Worm (Caenorhabditis elegans) whole organism, L4 larva: ENCODE measurements around the gene F56A8.9.

Source experiments
- D1046.2 ChIP-seq: fragments of 200-800 bp; sonication (Bioruptor generic); IDR thresholded peaks from 2 replicates; pipeline ENCODE4 v1.3.6; 2022; ENCODE audit warnings: missing genetic modification characterization, missing compliant biosample characterization
- F10B5.3 ChIP-seq: sonication (generic microtip); optimal IDR thresholded peaks from 2 replicates; lab custom pipeline; 2016; ENCODE audit warnings: mild to moderate bottlenecking, missing genetic modification characterization, missing compliant biosample characterization
- F26F4.8 ChIP-seq: fragments of 200-800 bp; sonication (Bioruptor generic); conservative IDR thresholded peaks from 2 replicates; pipeline ENCODE4 v1.3.6; 2022; ENCODE audit warnings: missing genetic modification characterization, missing compliant biosample characterization
- F49E8.2 ChIP-seq: sonication (generic microtip); optimal IDR thresholded peaks from 2 replicates; lab custom pipeline; 2016; ENCODE audit warnings: missing compliant biosample characterization, mild to moderate bottlenecking, missing genetic modification characterization, borderline replicate concordance
- T20F7.1 ChIP-seq: fragments of 200-800 bp; sonication (Bioruptor generic); optimal IDR thresholded peaks from 2 replicates; lab custom pipeline; 2018; ENCODE audit warnings: mild to moderate bottlenecking, missing genetic modification characterization, missing compliant biosample characterization
- T26A8.4 ChIP-seq: fragments of 200-800 bp; sonication (Bioruptor generic); IDR thresholded peaks from 2 replicates; pipeline ENCODE4 v1.3.6; 2022; ENCODE audit warnings: missing genetic modification characterization, missing compliant biosample characterization
- Y5F2A.4 ChIP-seq: fragments of 200-800 bp; sonication (Bioruptor generic); optimal IDR thresholded peaks from 2 replicates; lab custom pipeline; 2018; ENCODE audit warnings: mild to moderate bottlenecking, missing genetic modification characterization, missing compliant biosample characterization
- ZK337.2 ChIP-seq: fragments of 200-800 bp; sonication (Bioruptor generic); IDR thresholded peaks from 2 replicates; pipeline ENCODE4 v1.3.6; 2022; ENCODE audit warnings: missing genetic modification reagents, missing genetic modification characterization, missing compliant biosample characterization
- ZK546.5 ChIP-seq, 2 experiments: sonication (generic microtip); optimal IDR thresholded peaks; 2 replicates each; lab custom pipeline; 2017; ENCODE audit warnings: missing biosample characterization in 2 of 2, missing genetic modification characterization in 2 of 2
- aha-1 ChIP-seq: fragments of 150-350 bp; peaks from one replicate; lab custom pipeline; 2014; ENCODE audit warnings: missing biosample characterization, missing genetic modification characterization
- arid-1 ChIP-seq: fragments of 200-800 bp; sonication (Bioruptor generic); conservative IDR thresholded peaks from 2 replicates; pipeline ENCODE4 v1.3.6; 2022; ENCODE audit warnings: missing genetic modification reagents, missing genetic modification characterization, missing compliant biosample characterization
- ceh-28 ChIP-seq: fragments of 150-350 bp; optimal IDR thresholded peaks from 2 replicates; lab custom pipeline; 2014; ENCODE audit warnings: missing biosample characterization, missing genetic modification reagents, missing genetic modification characterization
- ceh-44 ChIP-seq: fragments of 200-800 bp; sonication (Bioruptor generic); IDR thresholded peaks from 2 replicates; pipeline ENCODE4 v1.3.6; 2022; ENCODE audit warnings: missing genetic modification reagents, missing genetic modification characterization, missing compliant biosample characterization
- ctbp-1 ChIP-seq: fragments of 200-800 bp; sonication (Bioruptor generic); IDR thresholded peaks from 2 replicates; pipeline ENCODE4 v1.3.6; 2022; ENCODE audit warnings: missing genetic modification reagents, missing genetic modification characterization, missing compliant biosample characterization
- daf-12 ChIP-seq: fragments of 150-350 bp; optimal IDR thresholded peaks from 2 replicates; lab custom pipeline; 2014; ENCODE audit warnings: missing biosample characterization, missing genetic modification reagents, missing genetic modification characterization
- daf-16 ChIP-seq, 3 experiments: sonication (generic microtip); optimal IDR thresholded peaks; 2 replicates each; lab custom pipeline; 2016 to 2017; ENCODE audit warnings: missing genetic modification characterization in 3 of 3, missing genetic modification reagents in 3 of 3, mild to moderate bottlenecking in 2 of 3, missing compliant biosample characterization in 2 of 3, missing biosample characterization in 1 of 3, moderate library complexity in 1 of 3
- dve-1 ChIP-seq: sonication (generic microtip); optimal IDR thresholded peaks from 2 replicates; lab custom pipeline; 2017; ENCODE audit warnings: antibody characterized with exemption, mild to moderate bottlenecking, missing genetic modification characterization, missing compliant biosample characterization; ENCODE audit not compliant: insufficient read depth
- egl-43 ChIP-seq: fragments of 200-800 bp; sonication (Bioruptor generic); IDR thresholded peaks from 2 replicates; pipeline ENCODE4 v1.3.6; 2022; ENCODE audit warnings: missing genetic modification reagents, missing genetic modification characterization, missing compliant biosample characterization
- hif-1 ChIP-seq, 2 experiments: sonication (generic microtip); optimal IDR thresholded peaks; 2 replicates each; lab custom pipeline; 2016 to 2017; ENCODE audit warnings: missing compliant biosample characterization in 2 of 2, missing genetic modification characterization in 2 of 2, missing genetic modification reagents in 2 of 2, missing genotype in 2 of 2, mild to moderate bottlenecking in 1 of 2
- hlh-30 ChIP-seq: sonication (generic microtip); optimal IDR thresholded peaks from 2 replicates; lab custom pipeline; 2017; ENCODE audit warnings: antibody characterized with exemption, mild to moderate bottlenecking, missing genetic modification characterization, missing compliant biosample characterization; ENCODE audit not compliant: insufficient read depth
- hmg-1.1 ChIP-seq: fragments of 200-800 bp; sonication (Bioruptor generic); IDR thresholded peaks from 2 replicates; pipeline ENCODE4 v1.3.6; 2022; ENCODE audit warnings: missing genetic modification reagents, missing genetic modification characterization, missing compliant biosample characterization
- jun-1 ChIP-seq: fragments of 150-350 bp; optimal IDR thresholded peaks from 2 replicates; lab custom pipeline; 2014; ENCODE audit warnings: missing biosample characterization, missing genetic modification reagents, missing genetic modification characterization
- lin-1 ChIP-seq: fragments of 200-800 bp; sonication (Bioruptor generic); IDR thresholded peaks from 2 replicates; pipeline ENCODE4 v1.3.6; 2022; ENCODE audit warnings: missing genetic modification reagents, missing genetic modification characterization, missing compliant biosample characterization
- lin-13 ChIP-seq: fragments of 150-350 bp; optimal IDR thresholded peaks from 2 replicates; lab custom pipeline; 2014; ENCODE audit warnings: missing biosample characterization, missing genetic modification reagents, missing genetic modification characterization
- lin-15B ChIP-seq: fragments of 150-350 bp; sonication (generic microtip); optimal IDR thresholded peaks from 3 replicates; lab custom pipeline; 2014; ENCODE audit warnings: missing biosample characterization, missing genetic modification characterization
- lin-29 ChIP-seq: fragments of 200-800 bp; sonication (Bioruptor generic); IDR thresholded peaks from 2 replicates; pipeline ENCODE4 v1.3.6; 2022; ENCODE audit warnings: missing genetic modification reagents, missing genetic modification characterization, missing compliant biosample characterization
- lsy-2 ChIP-seq, 2 experiments: fragments of 150-350 bp in 1 of 2; sonication (generic microtip) in 1 of 2; optimal IDR thresholded peaks; 2 replicates each; lab custom pipeline; 2014 to 2017; ENCODE audit warnings: missing biosample characterization in 2 of 2, missing genetic modification characterization in 2 of 2
- madf-5 ChIP-seq, 2 experiments: fragments of 200-800 bp; sonication (Bioruptor generic); IDR thresholded peaks; 2 replicates each; pipeline ENCODE4 v1.3.6; 2022; ENCODE audit warnings: missing compliant biosample characterization in 2 of 2, missing genetic modification characterization in 2 of 2
- mes-2 ChIP-seq: sonication (generic microtip); optimal IDR thresholded peaks from 2 replicates; lab custom pipeline; 2016; ENCODE audit warnings: missing genotype, mild to moderate bottlenecking, missing genetic modification characterization, missing compliant biosample characterization; ENCODE audit not compliant: poor library complexity, severe bottlenecking
- mxl-2 ChIP-seq: fragments of 200-800 bp; sonication (Bioruptor generic); conservative IDR thresholded peaks from 2 replicates; pipeline ENCODE4 v1.3.6; 2022; ENCODE audit warnings: missing genetic modification reagents, missing genetic modification characterization, missing compliant biosample characterization
- nhr-102 ChIP-seq: sonication (generic microtip); optimal IDR thresholded peaks from 2 replicates; lab custom pipeline; 2016; ENCODE audit warnings: mild to moderate bottlenecking, missing genetic modification characterization, moderate library complexity, missing compliant biosample characterization
- nhr-111 ChIP-seq: fragments of 200-800 bp; sonication (Bioruptor generic); optimal IDR thresholded peaks from 2 replicates; lab custom pipeline; 2018; ENCODE audit warnings: mild to moderate bottlenecking, missing genetic modification characterization, missing compliant biosample characterization
- nhr-28 ChIP-seq: fragments of 150-350 bp; optimal IDR thresholded peaks from 2 replicates; lab custom pipeline; 2014; ENCODE audit warnings: missing biosample characterization, missing genetic modification characterization
- nhr-41 ChIP-seq: fragments of 200-800 bp; sonication (Bioruptor generic); IDR thresholded peaks from 2 replicates; pipeline ENCODE4 v1.3.6; 2022; ENCODE audit warnings: missing genetic modification reagents, missing genetic modification characterization, missing compliant biosample characterization
- nhr-48 ChIP-seq: sonication (generic microtip); optimal IDR thresholded peaks from 2 replicates; lab custom pipeline; 2016; ENCODE audit warnings: mild to moderate bottlenecking, missing genetic modification characterization, missing compliant biosample characterization
- php-3 ChIP-seq: fragments of 200-800 bp; sonication (Bioruptor generic); IDR thresholded peaks from 2 replicates; pipeline ENCODE4 v1.3.6; 2022; ENCODE audit warnings: missing genetic modification reagents, missing genetic modification characterization, missing compliant biosample characterization
- rbr-2 ChIP-seq: sonication (generic microtip); optimal IDR thresholded peaks from 2 replicates; lab custom pipeline; 2016; ENCODE audit warnings: missing genotype, missing genetic modification characterization, missing compliant biosample characterization
- sdz-12 ChIP-seq: fragments of 200-800 bp; sonication (Bioruptor generic); optimal IDR thresholded peaks from 2 replicates; lab custom pipeline; 2018; ENCODE audit warnings: mild to moderate bottlenecking, missing genetic modification characterization, missing compliant biosample characterization
- snpc-1.2 ChIP-seq: fragments of 200-800 bp; sonication (Bioruptor generic); IDR thresholded peaks from 2 replicates; pipeline ENCODE4 v1.3.6; 2022; ENCODE audit warnings: missing genetic modification reagents, missing genetic modification characterization, missing compliant biosample characterization
- spr-1 ChIP-seq: sonication (generic microtip); optimal IDR thresholded peaks from 2 replicates; lab custom pipeline; 2016; ENCODE audit warnings: mild to moderate bottlenecking, missing genetic modification characterization, missing compliant biosample characterization
- spr-3 ChIP-seq: fragments of 200-800 bp; sonication (Bioruptor generic); optimal IDR thresholded peaks from 2 replicates; lab custom pipeline; 2018; ENCODE audit warnings: mild to moderate bottlenecking, missing genetic modification characterization, missing compliant biosample characterization
- unc-62 ChIP-seq, 3 experiments: fragments of 150-350 bp in 1 of 3; sonication (generic microtip); optimal IDR thresholded peaks in 2 of 3; peaks in 1 of 3; 1 replicate in 1 of 3; 2 replicates in 2 of 3; lab custom pipeline; 2014 to 2017; ENCODE audit warnings: missing biosample characterization in 3 of 3, missing genetic modification characterization in 3 of 3, missing genetic modification reagents in 3 of 3, missing genotype in 1 of 3
- zip-11 ChIP-seq: fragments of 200-800 bp; sonication (Bioruptor generic); IDR thresholded peaks from 2 replicates; pipeline ENCODE4 v1.3.6; 2022; ENCODE audit warnings: missing genetic modification characterization, missing compliant biosample characterization
- zip-2 ChIP-seq: fragments of 150-350 bp; optimal IDR thresholded peaks from 2 replicates; lab custom pipeline; 2014; ENCODE audit warnings: missing biosample characterization, missing genetic modification characterization
- ztf-11 ChIP-seq: fragments of 150-350 bp; optimal IDR thresholded peaks from 2 replicates; lab custom pipeline; 2014; ENCODE audit warnings: missing biosample characterization, missing genetic modification characterization

F56A8.9 gene

ce11 chrIII:13216488-13217016 lies 37.9 kb upstream of the F56A8.9 start:
- no peak for TF ChIP-seq sdz-12
- TF ChIP-seq Y5F2A.4 (GFP tag; lab: Kevin White, UChicago) = no peak

- TF ChIP-seq F26F4.8 (GFP tag; lab: Robert Waterston, UW) (no peak), ctbp-1 (GFP tag; lab: Robert Waterston, UW) (no peak), mes-2 (tag; lab: Kevin White, UChicago) (no peak), rbr-2 (tag; lab: Kevin White, UChicago) (no peak), lin-13 (GFP tag; lab: Kevin White, UChicago) (no peak), zip-11 (no peak), aha-1 (tag; lab: Kevin White, UChicago) (peak; percentile 40)
Observed at ce11 chrIII:13222772-13223171, 31.7 kb upstream of the F56A8.9 start, which contains the start of gene Y43F4A.1. Gene Y43F4A.1, plus strand, starts transcription at chrIII:13223072.

ce11 chrIII:13224395-13224794 lies 30.1 kb upstream of the F56A8.9 start:
- peak; percentile 73 for TF ChIP-seq hlh-30
- no peak for TF ChIP-seq nhr-102 (tag; lab: Kevin White, UChicago)
- TF ChIP-seq mxl-2 (GFP tag; lab: Robert Waterston, UW) = no peak
- TF ChIP-seq ceh-44 (GFP tag; lab: Robert Waterston, UW) = no peak
- peak; percentile 62 for TF ChIP-seq hmg-1.1 (GFP tag; lab: Robert Waterston, UW)
- TF ChIP-seq daf-12 (tag; lab: Kevin White, UChicago) = no peak
- TF ChIP-seq T26A8.4 = no peak
- TF ChIP-seq T20F7.1 = no peak
- no peak; the same call in 1 of the 2 replicates for TF ChIP-seq ZK337.2
- no peak for TF ChIP-seq egl-43 (GFP tag; lab: Robert Waterston, UW)
- TF ChIP-seq php-3 (GFP tag; lab: Robert Waterston, UW) = no peak
- no peak for TF ChIP-seq aha-1 (tag; lab: Kevin White, UChicago)
- no peak for TF ChIP-seq F49E8.2 (tag; lab: Kevin White, UChicago)
- no peak for TF ChIP-seq zip-11
- peak in 1 of 2 experiments; percentile 14 for TF ChIP-seq lsy-2 (tag; optimal IDR thresholded peaks at IDR 0.05; lab: Kevin White, UChicago)
- TF ChIP-seq D1046.2 (GFP tag; lab: Robert Waterston, UW) = peak; percentile 36; the same call in 1 of the 2 replicates
- no peak for TF ChIP-seq ztf-11
- TF ChIP-seq lin-29 (GFP tag; lab: Robert Waterston, UW) = no peak
- peak; percentile 35; the same call in 1 of the 2 replicates for TF ChIP-seq lin-1 (GFP tag; lab: Robert Waterston, UW)
- peak; percentile 29 for TF ChIP-seq dve-1
- TF ChIP-seq unc-62 (GFP tag; optimal IDR thresholded peaks at IDR 0.05 in 1 of 2; lab: Kevin White, UChicago) = no peak
- TF ChIP-seq unc-62 (tag; optimal IDR thresholded peaks at IDR 0.05; lab: Kevin White, UChicago) = no peak
- 0 out of 2 replicates have a peak, but pooled peaks have one; percentile 45 for TF ChIP-seq arid-1
- no peak for TF ChIP-seq lin-15B
- TF ChIP-seq F26F4.8 (GFP tag; lab: Robert Waterston, UW) = peak; percentile 61; the same call in 1 of the 2 replicates
- no peak for TF ChIP-seq jun-1 (tag; lab: Kevin White, UChicago)
- no peak for TF ChIP-seq ceh-28
- TF ChIP-seq F10B5.3 (tag; lab: Kevin White, UChicago) = no peak
- no peak for TF ChIP-seq hif-1 (tag; optimal IDR thresholded peaks at IDR 0.05; lab: Kevin White, UChicago)
- no peak for TF ChIP-seq spr-3 (GFP tag; lab: Kevin White, UChicago)
- no peak for TF ChIP-seq ZK546.5 (tag; optimal IDR thresholded peaks at IDR 0.05; lab: Kevin White, UChicago)
- TF ChIP-seq snpc-1.2 (GFP tag; lab: Robert Waterston, UW) = no peak
- no peak for TF ChIP-seq nhr-41 (GFP tag; lab: Robert Waterston, UW)
- no peak for TF ChIP-seq madf-5 (GFP tag; IDR thresholded peaks at IDR 0.05; lab: Robert Waterston, UW)
- no peak for TF ChIP-seq daf-16 (GFP tag; optimal IDR thresholded peaks at IDR 0.05; lab: Kevin White, UChicago)
- peak; percentile 20 for TF ChIP-seq daf-16 (tag; optimal IDR thresholded peaks at IDR 0.05; lab: Kevin White, UChicago)
- TF ChIP-seq nhr-48 = no peak
- no peak for TF ChIP-seq zip-2 (tag; lab: Kevin White, UChicago)
- no peak for TF ChIP-seq spr-1 (tag; lab: Kevin White, UChicago)
- no peak for TF ChIP-seq nhr-28
- TF ChIP-seq nhr-111 (GFP tag; lab: Kevin White, UChicago) = no peak
- no peak for TF ChIP-seq sdz-12
